Worm (Caenorhabditis elegans) whole organism, midembryonic: ENCODE results near the gene F37B4.10.

ENCODE experiments used
- flt-1 ChIP-seq: fragments of 200-800 bp; sonication (Bioruptor generic); IDR thresholded peaks from 2 replicates; pipeline ENCODE4 v1.3.6; 2022; ENCODE audit warnings: missing genetic modification characterization, missing compliant biosample characterization
- ref-1 ChIP-seq: fragments of 200-800 bp; sonication (Bioruptor generic); conservative IDR thresholded peaks from 2 replicates; pipeline ENCODE4 v1.3.6; 2022; ENCODE audit warnings: missing genetic modification reagents, missing genetic modification characterization, missing compliant biosample characterization

DNA sequence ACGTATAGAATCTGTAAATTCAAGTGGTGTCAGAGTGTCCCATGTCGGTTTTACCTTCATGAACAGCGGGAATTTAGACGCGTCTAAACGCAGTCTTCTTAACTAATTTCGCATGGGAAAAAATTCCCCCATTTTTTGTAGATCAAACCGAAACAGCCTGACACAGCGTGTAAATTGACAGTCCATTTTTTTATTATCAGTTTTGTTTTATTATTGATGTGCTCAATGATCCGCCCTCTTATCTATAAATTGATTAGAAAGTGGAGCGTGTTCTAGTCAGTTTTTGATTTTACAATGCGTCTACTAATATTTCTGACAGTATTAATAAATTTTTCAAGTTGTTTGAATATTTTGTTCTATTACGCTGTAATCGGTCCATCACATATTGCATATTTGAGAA, 28.3 kb downstream of the F37B4.10 start, which contains the start of gene ugt-53:
- TF ChIP-seq ref-1 (GFP tag; lab: Robert Waterston, UW) (no peak), flt-1 (GFP tag; lab: Robert Waterston, UW) (no peak)
